Fruit fly (Drosophila melanogaster): ENCODE results near the gene Myo61F.

Myo61F gene

DNA sequence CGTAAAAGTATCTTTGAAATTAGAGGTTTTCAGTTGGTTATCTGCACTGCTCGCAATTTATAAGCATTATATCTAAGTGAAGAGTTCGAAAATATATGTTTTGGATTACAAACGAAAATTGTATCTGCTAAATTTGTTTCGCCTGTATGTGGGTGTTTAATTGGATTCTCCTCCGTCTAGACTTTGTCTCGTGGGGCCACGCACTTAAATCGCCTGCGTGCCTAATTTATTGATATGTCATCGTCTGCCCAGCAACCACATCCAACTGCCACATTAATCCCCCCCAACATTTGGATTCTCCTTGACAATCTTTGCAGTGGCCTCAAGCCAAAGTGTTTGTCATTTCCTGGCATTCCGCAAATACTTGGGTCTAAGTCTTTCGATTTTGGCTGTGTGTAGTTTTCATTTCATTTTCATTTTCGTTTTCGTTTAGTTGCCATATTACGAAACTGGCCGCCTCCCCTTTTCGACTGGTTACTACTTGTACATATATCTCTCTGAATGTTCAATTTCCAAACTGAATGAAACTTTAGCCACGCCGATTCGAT lies 59.9 kb downstream of the Myo61F start:
- peak; percentile 4 for TF ChIP-seq CG13894 (tag; optimal IDR thresholded peaks at IDR 0.05)
- TF ChIP-seq corto (GFP tag; optimal IDR thresholded peaks at IDR 0.05): no peak
- no peak for TF ChIP-seq CG8089 (GFP tag; optimal IDR thresholded peaks at IDR 0.05)
- no peak for TF ChIP-seq tap (tag; optimal IDR thresholded peaks at IDR 0.05)
- TF ChIP-seq HLH54F (GFP tag; optimal IDR thresholded peaks at IDR 0.05): no peak
- no peak for TF ChIP-seq Trl (optimal IDR thresholded peaks at IDR 0.05)
- no peak for TF ChIP-seq Trl (GFP tag; optimal IDR thresholded peaks at IDR 0.05)
- TF ChIP-seq Kr (GFP tag; optimal IDR thresholded peaks at IDR 0.05): no peak
- no peak for TF ChIP-seq Hsf (GFP tag; optimal IDR thresholded peaks at IDR 0.05)
- no peak for TF ChIP-seq CG10654 (GFP tag; optimal IDR thresholded peaks at IDR 0.05)
- peak; percentile 46 for TF ChIP-seq CG12769 (tag; optimal IDR thresholded peaks at IDR 0.05)
- no peak for TF ChIP-seq CG15696 (tag; optimal IDR thresholded peaks at IDR 0.05)
- TF ChIP-seq chinmo (GFP tag; IDR thresholded peaks at IDR 0.05; ENCODE audit: partially characterized antibody): peak; percentile 49; the same call in 1 of the 4 replicates
- no peak for TF ChIP-seq CG14050 (GFP tag; IDR thresholded peaks at IDR 0.05)
- TF ChIP-seq ranshi (GFP tag; IDR thresholded peaks at IDR 0.05): no peak
- TF ChIP-seq Med (GFP tag): peak; percentile 78
- no peak for TF ChIP-seq Sox102F (GFP tag; optimal IDR thresholded peaks at IDR 0.05)
- TF ChIP-seq run (tag; optimal IDR thresholded peaks at IDR 0.05): no peak
- peak; percentile 62; the same call in 1 of the 3 replicates for TF ChIP-seq sr (GFP tag; IDR thresholded peaks at IDR 0.05)
- no peak for TF ChIP-seq ken (GFP tag; IDR thresholded peaks at IDR 0.05)
- no peak for TF ChIP-seq bcd (GFP tag; optimal IDR thresholded peaks at IDR 0.05)
- no peak for TF ChIP-seq Atf3 (GFP tag; optimal IDR thresholded peaks at IDR 0.05)
- TF ChIP-seq CG4328 (GFP tag; optimal IDR thresholded peaks at IDR 0.05): no peak
- peak; percentile 4 for TF ChIP-seq abd-A (tag; optimal IDR thresholded peaks at IDR 0.05)
- no peak for TF ChIP-seq CG3163 (GFP tag; optimal IDR thresholded peaks at IDR 0.05)
- TF ChIP-seq mld (GFP tag; IDR thresholded peaks at IDR 0.05; ENCODE audit: partially characterized antibody): no peak
- no peak for TF ChIP-seq CG31224 (GFP tag; IDR thresholded peaks at IDR 0.05)
- TF ChIP-seq sd (tag; optimal IDR thresholded peaks at IDR 0.05): peak; percentile 98
- TF ChIP-seq CG12659 (GFP tag; optimal IDR thresholded peaks at IDR 0.05): no peak
- TF ChIP-seq Oaz (GFP tag; IDR thresholded peaks at IDR 0.05): no peak
- no peak for TF ChIP-seq BtbVII (GFP tag; optimal IDR thresholded peaks at IDR 0.05)
- TF ChIP-seq pita (GFP tag; optimal IDR thresholded peaks at IDR 0.05): no peak
- no peak for TF ChIP-seq disco-r (GFP tag; optimal IDR thresholded peaks at IDR 0.05)
- no peak for TF ChIP-seq Doc2 (GFP tag; IDR thresholded peaks at IDR 0.05)

DNA sequence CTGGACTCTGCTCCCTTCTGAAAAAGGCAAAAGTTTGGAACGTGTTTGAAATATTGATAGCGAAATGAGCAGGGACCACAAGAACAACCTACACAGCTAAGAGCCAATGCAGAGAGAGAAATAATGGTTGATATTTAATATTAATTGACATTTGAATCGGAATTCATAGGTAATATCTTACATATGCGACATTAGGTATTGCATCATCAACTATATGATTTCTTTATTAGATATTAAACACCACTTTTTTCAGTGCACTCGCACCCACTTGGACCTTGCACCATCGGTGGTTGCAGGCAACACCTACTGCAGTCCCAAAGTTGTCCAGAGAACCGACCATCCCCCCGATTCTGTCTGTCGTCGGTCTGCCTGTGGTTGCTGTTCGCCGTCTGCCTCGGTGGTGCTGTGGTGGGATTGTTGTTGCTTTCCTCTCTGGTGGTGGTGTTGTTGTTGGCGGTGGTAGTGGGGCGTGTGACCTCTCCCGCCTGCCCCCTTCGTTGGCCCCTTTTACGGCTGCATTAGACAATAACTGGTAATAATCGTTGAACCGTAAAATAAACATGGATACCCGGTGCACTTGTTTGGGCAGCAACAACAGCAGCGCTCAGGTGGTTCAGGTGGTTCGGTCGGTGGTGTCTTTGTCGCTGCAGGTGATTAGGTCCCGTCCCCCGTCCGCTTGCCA lies 60.7 kb downstream of the Myo61F start:
- peak; percentile 78 for TF ChIP-seq CG18262 (tag; optimal IDR thresholded peaks at IDR 0.05)
- TF ChIP-seq CG10209 (GFP tag; optimal IDR thresholded peaks at IDR 0.05): peak; percentile 62
- peak; percentile 2 for TF ChIP-seq tx (GFP tag; optimal IDR thresholded peaks at IDR 0.05)
- peak in 1 of 2 experiments; percentile 90 for TF ChIP-seq Hr78 (GFP tag; optimal IDR thresholded peaks at IDR 0.05)
- peak; percentile 42 for TF ChIP-seq eyg (GFP tag; optimal IDR thresholded peaks at IDR 0.05)
- no peak for TF ChIP-seq ash1 (GFP tag; optimal IDR thresholded peaks at IDR 0.05)
- TF ChIP-seq Chrac-16 (GFP tag; optimal IDR thresholded peaks at IDR 0.05): peak; percentile 50
- no peak for TF ChIP-seq CG2116 (GFP tag; optimal IDR thresholded peaks at IDR 0.05)
- TF ChIP-seq nerfin-2 (GFP tag; IDR thresholded peaks at IDR 0.05; ENCODE audit: partially characterized antibody): no peak
- TF ChIP-seq CG9609 (GFP tag; optimal IDR thresholded peaks at IDR 0.05): peak; percentile 44
- TF ChIP-seq hkb (optimal IDR thresholded peaks at IDR 0.05): no peak
- TF ChIP-seq hkb (GFP tag; IDR thresholded peaks at IDR 0.05): peak; percentile 68; the same call in 1 of the 2 replicates
- TF ChIP-seq Dek (tag; optimal IDR thresholded peaks at IDR 0.05): peak; percentile 16
- peak; percentile 66 for TF ChIP-seq Oli (tag; optimal IDR thresholded peaks at IDR 0.05)
- peak; percentile 56 for TF ChIP-seq CG17385 (GFP tag; optimal IDR thresholded peaks at IDR 0.05)
- peak; percentile 18; the same call in 1 of the 2 replicates for TF ChIP-seq Gsc (GFP tag; IDR thresholded peaks at IDR 0.05)
- no peak for TF ChIP-seq maf-S (GFP tag; optimal IDR thresholded peaks at IDR 0.05)
- peak; percentile 40 for TF ChIP-seq CG32532 (GFP tag; IDR thresholded peaks at IDR 0.05)

Measured in whole organism, embryonic.